Worm (Caenorhabditis elegans) whole organism, midembryonic: ENCODE measurements around the gene str-250.

ENCODE experiments used
- T22C8.4 ChIP-seq: fragments of 200-800 bp; sonication (Bioruptor generic); IDR thresholded peaks from 2 replicates; pipeline ENCODE4 v1.3.6; 2022; ENCODE audit warnings: missing genetic modification characterization, missing compliant biosample characterization
- cog-1 ChIP-seq: sonication (generic microtip); optimal IDR thresholded peaks from 2 replicates; lab custom pipeline; 2016; ENCODE audit warnings: missing genetic modification characterization, missing compliant biosample characterization
- flt-1 ChIP-seq: fragments of 200-800 bp; sonication (Bioruptor generic); IDR thresholded peaks from 2 replicates; pipeline ENCODE4 v1.3.6; 2022; ENCODE audit warnings: missing genetic modification characterization, missing compliant biosample characterization
- klf-2 ChIP-seq: fragments of 200-800 bp; sonication (Bioruptor generic); conservative IDR thresholded peaks from 2 replicates; pipeline ENCODE4 v1.3.6; 2022; ENCODE audit warnings: missing genetic modification reagents, missing genetic modification characterization, missing compliant biosample characterization
- med-1 ChIP-seq: sonication (generic microtip); optimal IDR thresholded peaks from 2 replicates; lab custom pipeline; 2017; ENCODE audit warnings: missing genetic modification characterization, mild to moderate bottlenecking, missing compliant biosample characterization, antibody characterized with exemption, missing genetic modification reagents; ENCODE audit not compliant: insufficient read depth
- ref-1 ChIP-seq: fragments of 200-800 bp; sonication (Bioruptor generic); conservative IDR thresholded peaks from 2 replicates; pipeline ENCODE4 v1.3.6; 2022; ENCODE audit warnings: missing genetic modification reagents, missing genetic modification characterization, missing compliant biosample characterization
- tab-1 ChIP-seq: fragments of 200-800 bp; sonication (Bioruptor generic); IDR thresholded peaks from 2 replicates; pipeline ENCODE4 v1.3.6; 2022; ENCODE audit warnings: missing genetic modification characterization, missing compliant biosample characterization
- ztf-23 ChIP-seq: fragments of 200-800 bp; sonication (Bioruptor generic); IDR thresholded peaks from 2 replicates; pipeline ENCODE4 v1.3.6; 2022; ENCODE audit warnings: missing genetic modification reagents, missing genetic modification characterization, missing compliant biosample characterization
- ztf-29 ChIP-seq: fragments of 200-800 bp; sonication (Bioruptor generic); IDR thresholded peaks from 2 replicates; pipeline ENCODE4 v1.3.6; 2022; ENCODE audit warnings: missing genetic modification reagents, missing genetic modification characterization, missing compliant biosample characterization

str-250 gene

DNA sequence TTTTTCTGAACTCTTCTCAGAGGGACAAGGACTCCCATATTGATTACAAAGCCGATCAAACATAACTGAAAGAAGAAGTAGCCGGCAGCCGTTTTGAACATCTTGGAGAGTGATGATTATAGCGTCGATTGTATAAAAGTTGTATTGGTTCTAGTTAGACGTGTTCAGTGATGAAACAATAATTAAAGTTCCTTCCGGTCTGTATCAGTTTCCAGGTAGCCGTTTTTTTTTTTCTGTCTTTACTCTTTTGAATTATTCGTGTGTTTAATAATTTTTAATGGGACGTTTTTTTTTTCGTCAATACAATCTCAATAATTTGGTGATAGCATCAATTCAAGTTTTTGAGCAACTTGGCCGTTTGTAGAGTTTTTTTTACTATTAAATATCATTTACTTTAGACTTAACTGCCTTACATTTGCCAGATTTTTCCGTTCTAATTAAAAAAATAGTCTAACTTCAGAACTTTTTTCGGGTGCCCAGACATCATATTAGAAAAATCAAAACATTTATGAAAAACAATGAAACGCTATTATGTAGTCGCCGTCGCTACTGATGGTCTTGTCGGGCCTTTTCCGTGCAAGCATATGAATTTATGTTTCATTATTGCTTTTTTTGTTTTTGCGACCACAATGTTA lies 28.1 kb downstream of the str-250 start, which contains the start of the genes srx-10 and clec-226:
TSS of gene srx-10 (minus strand) at position 101 of the 635 bp plus-strand sequence.
TSS of gene clec-226 (plus strand) at position 585 of the 635 bp plus-strand sequence.
- TF ChIP-seq ref-1 (GFP tag; lab: Robert Waterston, UW) (no peak), T22C8.4 (GFP tag; lab: Robert Waterston, UW) (no peak), tab-1 (GFP tag; lab: Robert Waterston, UW) (no peak), klf-2 (GFP tag; lab: Robert Waterston, UW) (no peak), cog-1 (no peak), ztf-29 (no peak), flt-1 (GFP tag; lab: Robert Waterston, UW) (no peak), med-1 (GFP tag; lab: Kevin White, UChicago) (no peak), ztf-23 (GFP tag; lab: Robert Waterston, UW) (no peak)

DNA sequence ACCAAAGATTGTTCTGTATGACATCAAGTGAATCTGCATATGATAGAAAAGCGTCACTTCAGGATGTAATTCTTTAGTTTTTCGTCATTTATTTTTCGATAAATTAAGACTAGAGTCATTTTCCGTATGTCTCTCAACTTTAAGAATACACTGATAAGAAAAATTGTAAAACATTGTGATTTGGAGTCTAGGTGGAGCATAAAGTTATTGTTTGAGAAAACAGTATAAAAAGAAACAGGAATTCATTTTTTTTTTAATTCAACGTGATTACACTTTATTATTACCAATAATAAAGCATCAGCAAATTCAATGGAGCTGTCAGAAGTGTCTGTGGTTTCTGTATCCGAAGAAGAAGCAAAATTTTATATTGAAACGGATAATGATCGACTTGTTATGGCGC lies 30.6 kb downstream of the str-250 start, which contains the start of gene R10D12.6:
TSS of gene R10D12.6 (plus strand) at position 301 of the 400 bp plus-strand sequence.
- TF ChIP-seq T22C8.4 (GFP tag; lab: Robert Waterston, UW), result no peak
- no peak for TF ChIP-seq cog-1

ce11 chrV:13949752-13950151 lies 31.3 kb downstream of the str-250 start, which contains the start of gene R10D12.7:
Gene R10D12.7 (plus strand): TSS chrV:13950052.
- TF ChIP-seq T22C8.4 (GFP tag; lab: Robert Waterston, UW) (no peak), med-1 (GFP tag; lab: Kevin White, UChicago) (no peak), ztf-23 (GFP tag; lab: Robert Waterston, UW) (no peak), ztf-29 (no peak), ref-1 (GFP tag; lab: Robert Waterston, UW) (no peak), cog-1 (no peak), klf-2 (GFP tag; lab: Robert Waterston, UW) (no peak), flt-1 (GFP tag; lab: Robert Waterston, UW) (no peak), tab-1 (GFP tag; lab: Robert Waterston, UW) (no peak)

- TF ChIP-seq T22C8.4 (GFP tag; lab: Robert Waterston, UW) (no peak), med-1 (GFP tag; lab: Kevin White, UChicago) (no peak), ref-1 (GFP tag; lab: Robert Waterston, UW) (no peak), ztf-23 (GFP tag; lab: Robert Waterston, UW) (no peak), cog-1 (no peak), klf-2 (GFP tag; lab: Robert Waterston, UW) (no peak), ztf-29 (no peak), tab-1 (GFP tag; lab: Robert Waterston, UW) (no peak), flt-1 (GFP tag; lab: Robert Waterston, UW) (no peak)
These were observed 34.8 kb downstream of the str-250 start, which contains the start of gene R10D12.8 for ce11 chrV:13953191-13953590. Gene R10D12.8 (minus strand): TSS chrV:13953291.

DNA sequence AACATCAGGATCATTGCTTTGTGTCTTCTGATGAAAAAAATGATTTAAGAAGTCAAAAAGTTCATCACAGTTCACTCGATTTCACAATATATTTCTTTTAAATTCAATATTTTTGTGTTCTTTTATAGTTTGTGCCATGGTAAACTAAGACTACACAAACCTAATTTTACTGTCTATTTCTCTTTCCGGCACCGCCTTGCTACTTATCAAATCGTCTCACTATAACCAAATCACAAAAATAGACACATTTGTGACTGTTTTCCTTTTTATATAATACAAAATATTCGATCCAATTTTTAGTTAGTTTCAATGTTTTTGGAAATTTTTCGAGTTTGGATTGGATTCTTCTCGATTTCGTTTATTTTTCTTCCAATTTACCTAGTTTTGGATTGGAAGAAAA lies 35.6 kb downstream of the str-250 start, which contains the start of gene swt-6:
TSS of gene swt-6 (plus strand) at position 301 of the 400 bp plus-strand sequence.
- TF ChIP-seq klf-2 (GFP tag; lab: Robert Waterston, UW) (no peak), ztf-23 (GFP tag; lab: Robert Waterston, UW) (no peak), ztf-29 (no peak), cog-1 (no peak)

DNA sequence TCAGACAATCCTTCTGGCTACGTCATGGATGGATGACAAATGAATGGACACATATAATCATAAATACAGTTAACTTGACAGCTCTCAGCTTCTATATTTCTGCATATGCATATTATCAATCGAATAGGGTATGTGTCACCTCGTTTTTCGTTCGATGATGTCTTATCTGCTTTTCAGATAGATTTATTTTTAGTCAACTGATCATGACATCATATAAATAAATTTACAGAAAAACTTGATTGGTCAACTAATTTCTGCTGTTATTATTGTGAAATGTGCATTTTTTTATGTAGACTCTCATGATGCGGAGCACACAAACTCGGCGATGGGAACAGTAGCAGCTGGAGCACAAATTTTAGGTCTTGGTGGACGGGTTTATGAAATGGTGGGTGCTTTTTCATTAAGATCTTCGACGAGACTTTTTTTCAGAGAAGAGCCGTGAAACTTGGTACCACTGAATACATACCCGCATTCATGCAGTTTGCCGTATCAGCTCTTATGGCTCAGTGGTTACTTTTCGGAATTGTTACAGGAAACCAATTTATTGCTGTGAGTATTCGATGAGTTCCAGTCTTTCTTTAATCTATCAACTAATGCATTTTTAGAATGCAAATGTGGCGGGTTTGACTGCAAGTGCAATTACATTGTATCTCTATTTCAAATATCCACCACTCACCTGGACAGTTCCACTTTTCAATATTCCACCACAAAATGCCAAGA lies 37.1 kb downstream of the str-250 start:
- TF ChIP-seq cog-1, result no peak
- TF ChIP-seq ztf-29, result no peak
- TF ChIP-seq med-1 (GFP tag; lab: Kevin White, UChicago), result no peak
- TF ChIP-seq klf-2 (GFP tag; lab: Robert Waterston, UW), result no peak
- TF ChIP-seq flt-1 (GFP tag; lab: Robert Waterston, UW), result no peak
- TF ChIP-seq tab-1 (GFP tag; lab: Robert Waterston, UW), result no peak
- TF ChIP-seq T22C8.4 (GFP tag; lab: Robert Waterston, UW), result no peak
- no peak for TF ChIP-seq ztf-23 (GFP tag; lab: Robert Waterston, UW)
- TF ChIP-seq ref-1 (GFP tag; lab: Robert Waterston, UW), result no peak

- no peak for TF ChIP-seq T22C8.4 (GFP tag; lab: Robert Waterston, UW)
- no peak for TF ChIP-seq cog-1
- no peak for TF ChIP-seq med-1 (GFP tag; lab: Kevin White, UChicago)
- TF ChIP-seq flt-1 (GFP tag; lab: Robert Waterston, UW), result no peak
- no peak for TF ChIP-seq ztf-23 (GFP tag; lab: Robert Waterston, UW)
- no peak for TF ChIP-seq ztf-29
- no peak for TF ChIP-seq klf-2 (GFP tag; lab: Robert Waterston, UW)
- no peak for TF ChIP-seq tab-1 (GFP tag; lab: Robert Waterston, UW)
- TF ChIP-seq ref-1 (GFP tag; lab: Robert Waterston, UW), result no peak
These were observed 39.2 kb downstream of the str-250 start for ce11 chrV:13957691-13958090.

DNA sequence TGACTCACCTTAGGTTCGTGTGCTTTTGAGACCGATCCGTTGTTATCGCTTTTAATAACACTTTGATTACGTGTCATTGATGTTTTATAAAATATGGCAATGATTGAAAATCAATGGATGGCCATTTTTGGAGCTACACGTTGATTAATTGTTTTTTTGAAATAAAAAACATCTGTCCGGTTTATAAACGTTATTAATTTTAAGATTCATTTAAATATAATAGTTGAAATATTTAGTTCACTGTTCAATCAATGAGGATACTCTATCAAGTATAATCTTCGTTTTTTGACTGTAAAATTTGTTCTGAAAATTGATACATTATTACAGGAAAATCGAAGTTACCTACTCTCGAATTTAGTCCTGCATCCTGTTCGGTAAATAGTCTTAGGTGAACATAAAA lies 39.8 kb downstream of the str-250 start, which contains the start of gene R10D12.10:
TSS of gene R10D12.10 (minus strand) at position 101 of the 400 bp plus-strand sequence.
- TF ChIP-seq tab-1 (GFP tag; lab: Robert Waterston, UW) (no peak), klf-2 (GFP tag; lab: Robert Waterston, UW) (no peak), cog-1 (no peak), T22C8.4 (GFP tag; lab: Robert Waterston, UW) (no peak), ref-1 (GFP tag; lab: Robert Waterston, UW) (no peak), med-1 (GFP tag; lab: Kevin White, UChicago) (no peak), flt-1 (GFP tag; lab: Robert Waterston, UW) (no peak), ztf-23 (GFP tag; lab: Robert Waterston, UW) (no peak), ztf-29 (no peak)

DNA sequence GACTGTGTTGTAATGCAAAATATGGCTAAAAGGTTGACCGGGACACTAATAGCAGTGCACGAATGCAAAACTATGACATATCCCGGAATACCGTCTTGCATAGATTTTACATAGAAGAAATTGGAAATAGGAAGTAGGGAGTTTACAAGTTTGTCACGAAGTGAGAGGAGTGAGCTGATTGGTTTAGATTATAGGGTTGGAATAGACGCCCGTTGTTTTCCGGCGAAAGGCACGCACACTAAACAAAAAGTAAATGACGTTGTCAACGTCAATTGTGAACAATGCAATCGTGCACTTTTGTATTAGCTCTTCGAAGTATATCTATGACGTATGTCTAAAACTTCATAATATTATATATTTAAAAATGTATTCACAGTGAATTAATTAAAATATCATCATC lies 42.5 kb downstream of the str-250 start, which contains the start of gene srh-24:
TSS of gene srh-24 (minus strand) at position 101 of the 400 bp plus-strand sequence.
- TF ChIP-seq med-1 (GFP tag; lab: Kevin White, UChicago) (no peak), flt-1 (GFP tag; lab: Robert Waterston, UW) (no peak), cog-1 (no peak), T22C8.4 (GFP tag; lab: Robert Waterston, UW) (no peak), ztf-29 (no peak), ztf-23 (GFP tag; lab: Robert Waterston, UW) (no peak), ref-1 (GFP tag; lab: Robert Waterston, UW) (no peak), tab-1 (GFP tag; lab: Robert Waterston, UW) (no peak), klf-2 (GFP tag; lab: Robert Waterston, UW) (no peak)
